Worm (Caenorhabditis elegans): Measurements from ENCODE around the gene B0035.18.
A peak's percentile ranks its signal among the peaks of the same experiment; 100 is the strongest.

Gene B0035.18

DNA sequence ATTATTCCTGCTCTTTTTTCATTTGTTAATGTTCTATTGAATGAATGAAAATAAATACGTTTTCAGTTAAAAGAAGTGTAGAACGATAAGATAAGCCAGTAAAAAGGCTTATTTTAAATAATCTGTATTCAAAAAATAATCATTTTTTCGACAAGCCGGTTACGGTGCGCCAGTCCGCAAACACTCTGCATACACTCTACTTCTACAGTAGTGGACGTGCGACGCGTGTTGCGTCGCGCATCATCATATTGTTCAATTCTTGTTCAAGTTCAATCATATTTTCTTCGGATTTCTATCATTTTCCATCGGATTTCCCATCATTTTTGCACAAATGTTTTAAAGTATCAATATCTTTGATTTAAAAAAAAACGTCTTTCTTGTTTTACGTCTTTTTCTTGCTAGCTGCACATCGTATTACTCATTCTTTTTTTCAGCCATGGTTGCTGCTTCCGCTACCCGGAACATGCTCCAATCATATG lies at the start of gene B0035.18:
B0035.18 (plus strand) TSS at position 429 of the 479 bp plus-strand sequence.
- TF ChIP-seq fkh-3 (tag; optimal IDR thresholded peaks at IDR 0.05) (no peak), atf-7 (tag; optimal IDR thresholded peaks at IDR 0.05) (no peak), ceh-40 (GFP tag; IDR thresholded peaks at IDR 0.05) (no peak), dpff-1 (tag; optimal IDR thresholded peaks at IDR 0.05) (no peak), ets-4 (GFP tag; optimal IDR thresholded peaks at IDR 0.05) (no peak), attf-6 (GFP tag; IDR thresholded peaks at IDR 0.05) (no peak), B0035.1 (tag; optimal IDR thresholded peaks at IDR 0.05) (no peak), die-1 (tag; optimal IDR thresholded peaks at IDR 0.05) (no peak), somi-1 (GFP tag; optimal IDR thresholded peaks at IDR 0.05) (no peak), lin-35 (GFP tag; optimal IDR thresholded peaks at IDR 0.05) (no peak), D2030.7 (GFP tag; IDR thresholded peaks at IDR 0.05) (peak; percentile 30; the same call in 1 of the 2 replicates), ceh-79 (tag; optimal IDR thresholded peaks at IDR 0.05) (no peak), lag-1 (GFP tag; IDR thresholded peaks at IDR 0.05) (no peak), ztf-26 (tag; optimal IDR thresholded peaks at IDR 0.05) (no peak), snpc-1.3 (tag; optimal IDR thresholded peaks at IDR 0.05; ENCODE audit: insufficient read depth) (peak; percentile 9), egl-44 (GFP tag; IDR thresholded peaks at IDR 0.05) (no peak), Y53G8AR.9 (GFP tag; conservative IDR thresholded peaks at IDR 0.05) (no peak), unc-62 (GFP tag; optimal IDR thresholded peaks at IDR 0.05) (no peak), lin-40 (tag; optimal IDR thresholded peaks at IDR 0.05) (no peak), bed-2 (GFP tag; IDR thresholded peaks at IDR 0.05) (no peak), hmg-1.2 (GFP tag; IDR thresholded peaks at IDR 0.05) (peak; percentile 11; the same call in 1 of the 2 replicates), snpc-3.4 (tag; optimal IDR thresholded peaks at IDR 0.05) (peak; percentile 53), unc-130 (GFP tag; optimal IDR thresholded peaks at IDR 0.05) (no peak), ceh-100 (GFP tag; IDR thresholded peaks at IDR 0.05) (no peak), lsy-27 (tag; optimal IDR thresholded peaks at IDR 0.05; ENCODE audit: borderline replicate concordance, insufficient read depth) (no peak), efl-1 (GFP tag; optimal IDR thresholded peaks at IDR 0.05) (no peak), sptf-2 (GFP tag; optimal IDR thresholded peaks at IDR 0.05) (no peak), nhr-120 (GFP tag; IDR thresholded peaks at IDR 0.05) (no peak), bed-1 (GFP tag; IDR thresholded peaks at IDR 0.05) (no peak), F39B2.1 (GFP tag; IDR thresholded peaks at IDR 0.05) (no peak), let-526 (GFP tag; IDR thresholded peaks at IDR 0.05) (no peak), B0336.3 (GFP tag; IDR thresholded peaks at IDR 0.05) (no peak), snpc-4 (GFP tag; optimal IDR thresholded peaks at IDR 0.05) (no peak), snpc-4 (tag; optimal IDR thresholded peaks at IDR 0.05) (no peak), rpc-1 (optimal IDR thresholded peaks at IDR 0.05) (no peak), rpc-1 (tag; optimal IDR thresholded peaks at IDR 0.05) (no peak), Y56A3A.18 (GFP tag; IDR thresholded peaks at IDR 0.05) (no peak), hmg-20 (GFP tag; IDR thresholded peaks at IDR 0.05) (no peak), T26A5.8 (tag; optimal IDR thresholded peaks at IDR 0.05) (no peak), rcor-1 (GFP tag; IDR thresholded peaks at IDR 0.05) (no peak), repo-1 (tag; optimal IDR thresholded peaks at IDR 0.05) (no peak), xnd-1 (tag; optimal IDR thresholded peaks at IDR 0.05) (no peak), hrde-1 (tag; optimal IDR thresholded peaks at IDR 0.05; ENCODE audit: borderline replicate concordance) (no peak), tbx-9 (tag; optimal IDR thresholded peaks at IDR 0.05; ENCODE audit: borderline replicate concordance) (no peak), madf-3 (GFP tag; IDR thresholded peaks at IDR 0.05) (peak; percentile 91), mes-4 (tag; optimal IDR thresholded peaks at IDR 0.05) (no peak), nfya-2 (GFP tag; IDR thresholded peaks at IDR 0.05) (no peak), F22D6.2 (tag; optimal IDR thresholded peaks at IDR 0.05) (no peak), egrh-3 (GFP tag; IDR thresholded peaks at IDR 0.05) (no peak), pha-4 (tag; optimal IDR thresholded peaks at IDR 0.05) (no peak)
